Worm (Caenorhabditis elegans) whole organism, L4 larva: Measurements from ENCODE around the gene F58B4.3.

Source experiments
- F49E8.2 ChIP-seq: sonication (generic microtip); optimal IDR thresholded peaks from 2 replicates; lab custom pipeline; 2016; ENCODE audit warnings: missing compliant biosample characterization, mild to moderate bottlenecking, missing genetic modification characterization, borderline replicate concordance
- T20F7.1 ChIP-seq: fragments of 200-800 bp; sonication (Bioruptor generic); optimal IDR thresholded peaks from 2 replicates; lab custom pipeline; 2018; ENCODE audit warnings: mild to moderate bottlenecking, missing genetic modification characterization, missing compliant biosample characterization
- T26A8.4 ChIP-seq: fragments of 200-800 bp; sonication (Bioruptor generic); IDR thresholded peaks from 2 replicates; pipeline ENCODE4 v1.3.6; 2022; ENCODE audit warnings: missing genetic modification characterization, missing compliant biosample characterization
- Y48G9A.11 ChIP-seq: fragments of 200-800 bp; sonication (Bioruptor generic); IDR thresholded peaks from 2 replicates; pipeline ENCODE4 v1.3.6; 2022; ENCODE audit warnings: missing genetic modification reagents, missing genetic modification characterization, missing compliant biosample characterization
- Y5F2A.4 ChIP-seq: fragments of 200-800 bp; sonication (Bioruptor generic); optimal IDR thresholded peaks from 2 replicates; lab custom pipeline; 2018; ENCODE audit warnings: mild to moderate bottlenecking, missing genetic modification characterization, missing compliant biosample characterization
- Y75B8A.6 ChIP-seq: fragments of 200-800 bp; sonication (Bioruptor generic); IDR thresholded peaks from 2 replicates; pipeline ENCODE4 v1.3.6; 2022; ENCODE audit warnings: missing genetic modification reagents, missing genetic modification characterization, missing compliant biosample characterization
- aha-1 ChIP-seq: fragments of 150-350 bp; peaks from one replicate; lab custom pipeline; 2014; ENCODE audit warnings: missing biosample characterization, missing genetic modification characterization
- ceh-20 ChIP-seq: fragments of 200-800 bp; sonication (Bioruptor generic); IDR thresholded peaks from 2 replicates; pipeline ENCODE4 v1.3.6; 2022; ENCODE audit warnings: missing genetic modification reagents, missing genetic modification characterization, missing compliant biosample characterization
- ceh-32 ChIP-seq: sonication (generic microtip); optimal IDR thresholded peaks from 2 replicates; lab custom pipeline; 2016; ENCODE audit warnings: mild to moderate bottlenecking, missing genetic modification characterization, missing compliant biosample characterization; ENCODE audit not compliant: poor library complexity
- ceh-82 ChIP-seq: sonication (generic microtip); optimal IDR thresholded peaks from 2 replicates; lab custom pipeline; 2017; ENCODE audit warnings: missing biosample characterization, missing genetic modification characterization
- ces-1 ChIP-seq: fragments of 150-350 bp; sonication (generic microtip); optimal IDR thresholded peaks from 4 replicates; lab custom pipeline; 2014; ENCODE audit warnings: missing biosample characterization, missing genetic modification reagents, missing genetic modification characterization
- cey-2 ChIP-seq: sonication (generic microtip); optimal IDR thresholded peaks from 3 replicates; lab custom pipeline; 2017; ENCODE audit warnings: missing genetic modification characterization, mild to moderate bottlenecking, missing compliant biosample characterization, antibody characterized with exemption, borderline replicate concordance; ENCODE audit not compliant: insufficient read depth
- daf-12 ChIP-seq: fragments of 150-350 bp; optimal IDR thresholded peaks from 2 replicates; lab custom pipeline; 2014; ENCODE audit warnings: missing biosample characterization, missing genetic modification reagents, missing genetic modification characterization
- daf-8 ChIP-seq: fragments of 200-800 bp; sonication (Bioruptor generic); IDR thresholded peaks from 2 replicates; pipeline ENCODE4 v1.3.6; 2022; ENCODE audit warnings: missing genetic modification characterization, missing compliant biosample characterization
- dmd-6 ChIP-seq: fragments of 200-800 bp; sonication (Bioruptor generic); IDR thresholded peaks from 2 replicates; pipeline ENCODE4 v1.3.6; 2022; ENCODE audit warnings: missing genetic modification reagents, missing genetic modification characterization, missing compliant biosample characterization
- dve-1 ChIP-seq: sonication (generic microtip); optimal IDR thresholded peaks from 2 replicates; lab custom pipeline; 2017; ENCODE audit warnings: antibody characterized with exemption, mild to moderate bottlenecking, missing genetic modification characterization, missing compliant biosample characterization; ENCODE audit not compliant: insufficient read depth
- egl-27 ChIP-seq: sonication (generic microtip); optimal IDR thresholded peaks from 3 replicates; lab custom pipeline; 2017; ENCODE audit warnings: missing biosample characterization, missing genetic modification reagents, missing genetic modification characterization
- egl-43 ChIP-seq: fragments of 200-800 bp; sonication (Bioruptor generic); IDR thresholded peaks from 2 replicates; pipeline ENCODE4 v1.3.6; 2022; ENCODE audit warnings: missing genetic modification reagents, missing genetic modification characterization, missing compliant biosample characterization
- fos-1 ChIP-seq: fragments of 150-350 bp; optimal IDR thresholded peaks from 2 replicates; lab custom pipeline; 2014; ENCODE audit warnings: missing biosample characterization, missing genetic modification characterization
- gei-8 ChIP-seq: fragments of 200-800 bp; sonication (Bioruptor generic); optimal IDR thresholded peaks from 2 replicates; lab custom pipeline; 2018; ENCODE audit warnings: mild to moderate bottlenecking, missing genetic modification characterization, missing compliant biosample characterization
- hlh-11 ChIP-seq: fragments of 200-800 bp; sonication (Bioruptor generic); optimal IDR thresholded peaks from 2 replicates; lab custom pipeline; 2018; ENCODE audit warnings: mild to moderate bottlenecking, missing genetic modification characterization, missing compliant biosample characterization
- lin-1 ChIP-seq: fragments of 200-800 bp; sonication (Bioruptor generic); IDR thresholded peaks from 2 replicates; pipeline ENCODE4 v1.3.6; 2022; ENCODE audit warnings: missing genetic modification reagents, missing genetic modification characterization, missing compliant biosample characterization
- lin-38 ChIP-seq: fragments of 200-800 bp; sonication (Bioruptor generic); IDR thresholded peaks from 2 replicates; pipeline ENCODE4 v1.3.6; 2022; ENCODE audit warnings: missing genetic modification reagents, missing genetic modification characterization, missing compliant biosample characterization
- lir-3 ChIP-seq: sonication (generic microtip); optimal IDR thresholded peaks from 2 replicates; lab custom pipeline; 2016; ENCODE audit warnings: mild to moderate bottlenecking, missing genetic modification characterization, missing compliant biosample characterization
- madf-5 ChIP-seq, 2 experiments: fragments of 200-800 bp; sonication (Bioruptor generic); IDR thresholded peaks; 2 replicates each; pipeline ENCODE4 v1.3.6; 2022; ENCODE audit warnings: missing compliant biosample characterization in 2 of 2, missing genetic modification characterization in 2 of 2
- mdt-29 ChIP-seq: fragments of 200-800 bp; sonication (Bioruptor generic); IDR thresholded peaks from 2 replicates; pipeline ENCODE4 v1.3.6; 2022; ENCODE audit warnings: missing genetic modification reagents, missing genetic modification characterization, missing compliant biosample characterization
- mep-1 ChIP-seq: fragments of 150-350 bp; sonication (generic microtip); optimal IDR thresholded peaks from 3 replicates; lab custom pipeline; 2014; ENCODE audit warnings: missing biosample characterization, missing genetic modification characterization
- nhr-10 ChIP-seq: fragments of 150-350 bp; optimal IDR thresholded peaks from 2 replicates; lab custom pipeline; 2014; ENCODE audit warnings: missing biosample characterization, missing genetic modification characterization
- nhr-11 ChIP-seq: fragments of 150-350 bp; optimal IDR thresholded peaks from 2 replicates; lab custom pipeline; 2014; ENCODE audit warnings: missing biosample characterization, missing genetic modification characterization
- nhr-111 ChIP-seq: fragments of 200-800 bp; sonication (Bioruptor generic); optimal IDR thresholded peaks from 2 replicates; lab custom pipeline; 2018; ENCODE audit warnings: mild to moderate bottlenecking, missing genetic modification characterization, missing compliant biosample characterization
- nhr-48 ChIP-seq: sonication (generic microtip); optimal IDR thresholded peaks from 2 replicates; lab custom pipeline; 2016; ENCODE audit warnings: mild to moderate bottlenecking, missing genetic modification characterization, missing compliant biosample characterization
- nhr-76 ChIP-seq: fragments of 150-350 bp; optimal IDR thresholded peaks from 2 replicates; lab custom pipeline; 2014; ENCODE audit warnings: missing biosample characterization, missing genetic modification characterization
- php-3 ChIP-seq: fragments of 200-800 bp; sonication (Bioruptor generic); IDR thresholded peaks from 2 replicates; pipeline ENCODE4 v1.3.6; 2022; ENCODE audit warnings: missing genetic modification reagents, missing genetic modification characterization, missing compliant biosample characterization
- pqm-1 ChIP-seq: sonication (generic microtip); optimal IDR thresholded peaks from 2 replicates; lab custom pipeline; 2017; ENCODE audit warnings: missing biosample characterization, missing genetic modification characterization
- saeg-2 ChIP-seq: fragments of 200-800 bp; sonication (Bioruptor generic); IDR thresholded peaks from 2 replicates; pipeline ENCODE4 v1.3.6; 2022; ENCODE audit warnings: missing genetic modification reagents, missing genetic modification characterization, missing compliant biosample characterization
- sdz-12 ChIP-seq: fragments of 200-800 bp; sonication (Bioruptor generic); optimal IDR thresholded peaks from 2 replicates; lab custom pipeline; 2018; ENCODE audit warnings: mild to moderate bottlenecking, missing genetic modification characterization, missing compliant biosample characterization
- set-16 ChIP-seq: fragments of 200-800 bp; sonication (Bioruptor generic); IDR thresholded peaks from 2 replicates; pipeline ENCODE4 v1.3.6; 2022; ENCODE audit warnings: missing genetic modification reagents, missing genetic modification characterization, missing compliant biosample characterization
- spr-1 ChIP-seq: sonication (generic microtip); optimal IDR thresholded peaks from 2 replicates; lab custom pipeline; 2016; ENCODE audit warnings: mild to moderate bottlenecking, missing genetic modification characterization, missing compliant biosample characterization
- tra-1 ChIP-seq: fragments of 200-800 bp; sonication (Bioruptor generic); IDR thresholded peaks from 2 replicates; pipeline ENCODE4 v1.3.6; 2022; ENCODE audit warnings: missing genetic modification reagents, missing genetic modification characterization, missing compliant biosample characterization
- unc-39 ChIP-seq: sonication (generic microtip); optimal IDR thresholded peaks from 2 replicates; lab custom pipeline; 2017; ENCODE audit warnings: missing biosample characterization, missing genetic modification characterization
- unc-62 ChIP-seq, 3 experiments: fragments of 150-350 bp in 1 of 3; sonication (generic microtip); optimal IDR thresholded peaks in 2 of 3; peaks in 1 of 3; 1 replicate in 1 of 3; 2 replicates in 2 of 3; lab custom pipeline; 2014 to 2017; ENCODE audit warnings: missing biosample characterization in 3 of 3, missing genetic modification characterization in 3 of 3, missing genetic modification reagents in 3 of 3, missing genotype in 1 of 3
- zfp-3 ChIP-seq: fragments of 200-800 bp; sonication (Bioruptor generic); conservative IDR thresholded peaks from 2 replicates; pipeline ENCODE4 v1.3.6; 2022; ENCODE audit warnings: missing genetic modification reagents, missing genetic modification characterization, missing compliant biosample characterization
- ztf-7 ChIP-seq: fragments of 150-350 bp; optimal IDR thresholded peaks from 2 replicates; lab custom pipeline; 2014; ENCODE audit warnings: missing biosample characterization, missing genetic modification characterization

F58B4.3 gene

DNA sequence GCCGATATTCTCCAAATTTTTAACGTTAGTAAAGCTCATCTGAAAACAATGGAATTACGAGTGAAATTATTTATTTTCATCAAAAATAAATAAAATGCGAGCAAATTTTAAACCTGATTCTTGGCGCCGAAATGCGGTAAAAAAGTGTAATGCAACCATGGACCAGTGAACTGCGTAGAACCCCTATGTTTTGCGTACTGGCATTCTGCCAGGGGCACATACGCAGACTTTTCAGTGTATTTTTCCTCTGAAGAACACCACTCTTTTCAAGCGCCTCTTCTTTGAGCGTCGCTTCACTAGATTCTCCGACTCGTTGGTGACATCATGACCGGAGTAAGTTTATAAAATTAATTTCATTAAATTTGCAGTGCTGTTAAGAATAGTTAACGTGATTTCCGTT lies 35.9 kb downstream of the F58B4.3 start, which contains the start of the genes ctf-4 and eef-1G (continued):
- TF ChIP-seq daf-12 (tag; lab: Kevin White, UChicago), result no peak
- peak; percentile 28 for TF ChIP-seq Y5F2A.4 (GFP tag; lab: Kevin White, UChicago)
- peak; percentile 18 for TF ChIP-seq nhr-76
- TF ChIP-seq cey-2 (tag; lab: Kevin White, UChicago), result no peak
- peak; percentile 94 for TF ChIP-seq nhr-48
- TF ChIP-seq nhr-11 (tag; lab: Kevin White, UChicago), result peak; percentile 98
- TF ChIP-seq pqm-1 (tag; lab: Kevin White, UChicago), result peak; percentile 78
- TF ChIP-seq ztf-7 (tag; lab: Kevin White, UChicago), result no peak
- peak; percentile 40 for TF ChIP-seq fos-1 (tag; lab: Kevin White, UChicago)
- TF ChIP-seq lin-1 (GFP tag; lab: Robert Waterston, UW), result peak; percentile 94
- TF ChIP-seq egl-27, result peak; percentile 64
- peak; percentile 82 for TF ChIP-seq nhr-10
- TF ChIP-seq ceh-82 (tag; lab: Kevin White, UChicago), result no peak
- peak; percentile 98 for TF ChIP-seq mep-1 (tag; lab: Kevin White, UChicago)
- no peak for TF ChIP-seq nhr-111 (GFP tag; lab: Kevin White, UChicago)
- TF ChIP-seq ces-1 (GFP tag; lab: Kevin White, UChicago), result no peak
- TF ChIP-seq dve-1, result peak; percentile 98

- 0 out of 4 replicates have a peak, but pooled peaks of 1 of the 2 experiments have one; percentile 48 for TF ChIP-seq madf-5 (GFP tag; IDR thresholded peaks at IDR 0.05; lab: Robert Waterston, UW)
- TF ChIP-seq lin-38 (GFP tag; lab: Robert Waterston, UW), result peak; percentile 44
- TF ChIP-seq sdz-12 (GFP tag; lab: Kevin White, UChicago), result peak; percentile 34
- TF ChIP-seq daf-8, result no peak
- TF ChIP-seq aha-1, result peak; percentile 78
- TF ChIP-seq set-16 (GFP tag; lab: Robert Waterston, UW), result peak; percentile 54
- no peak for TF ChIP-seq unc-39 (tag; lab: Kevin White, UChicago)
- TF ChIP-seq egl-43 (GFP tag; lab: Robert Waterston, UW), result 0 out of 2 replicates have a peak, but pooled peaks have one; percentile 44
- TF ChIP-seq, all 104 proteins: peak for 6
These were observed 37.3 kb downstream of the F58B4.3 start for ce11 chrV:10966874-10967273.

DNA sequence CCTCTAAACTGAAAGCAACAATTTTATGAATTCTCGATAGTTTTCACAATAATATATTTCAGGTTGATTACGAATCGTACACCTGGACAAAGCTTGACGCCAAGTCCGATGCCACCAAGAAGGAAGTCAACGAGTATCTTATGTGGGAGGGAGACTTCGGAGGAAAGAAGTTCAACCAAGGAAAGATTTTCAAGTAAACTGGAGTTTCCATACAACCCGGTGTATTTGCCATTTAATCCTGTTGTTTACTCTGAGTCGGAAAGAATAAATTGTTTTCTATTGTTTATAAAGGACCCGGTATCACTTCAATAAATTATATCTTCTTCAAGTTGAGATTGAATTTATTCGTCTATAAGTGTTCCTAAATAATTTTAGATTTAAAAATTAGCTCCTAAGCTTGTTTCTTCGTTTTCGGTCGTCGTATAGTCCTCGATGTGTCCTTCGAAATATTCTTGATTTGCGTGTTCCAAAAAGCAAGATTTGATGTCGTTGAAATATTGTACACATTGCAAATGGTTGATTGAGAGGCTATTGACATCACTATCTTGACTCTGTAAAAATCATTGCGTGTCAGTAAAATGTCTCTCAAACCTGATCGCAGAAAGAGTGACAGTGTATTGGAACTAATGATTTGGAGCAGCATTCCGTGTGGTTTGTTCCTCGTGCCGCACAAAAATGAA lies 38.1 kb downstream of the F58B4.3 start:
- peak; percentile 32 for TF ChIP-seq F49E8.2 (tag; lab: Kevin White, UChicago)
- TF ChIP-seq tra-1 (GFP tag; lab: Robert Waterston, UW), result peak; percentile 89
- TF ChIP-seq mdt-29 (GFP tag; lab: Robert Waterston, UW), result 0 out of 2 replicates have a peak, but pooled peaks have one; percentile 58
- 0 out of 2 replicates have a peak, but pooled peaks have one; percentile 27 for TF ChIP-seq php-3 (GFP tag; lab: Robert Waterston, UW)
- peak; percentile 67 for TF ChIP-seq T20F7.1
- 0 out of 4 replicates have a peak, but pooled peaks of 1 of the 2 experiments have one; percentile 39 for TF ChIP-seq madf-5 (GFP tag; IDR thresholded peaks at IDR 0.05; lab: Robert Waterston, UW)
- peak; percentile 60; the same call in 1 of the 2 replicates for TF ChIP-seq Y75B8A.6 (GFP tag; lab: Robert Waterston, UW)
- 0 out of 2 replicates have a peak, but pooled peaks have one; percentile 42 for TF ChIP-seq Y48G9A.11
- no peak for TF ChIP-seq ceh-32
- peak in 1 of 2 experiments; percentile 86 for TF ChIP-seq unc-62 (GFP tag; optimal IDR thresholded peaks at IDR 0.05 in 1 of 2; lab: Kevin White, UChicago)
- no peak for TF ChIP-seq unc-62 (tag; optimal IDR thresholded peaks at IDR 0.05; lab: Kevin White, UChicago)
- peak; percentile 15; the same call in 1 of the 2 replicates for TF ChIP-seq T26A8.4 (GFP tag; lab: Robert Waterston, UW)
- no peak for TF ChIP-seq lir-3 (tag; lab: Kevin White, UChicago)
- TF ChIP-seq ceh-20 (GFP tag; lab: Robert Waterston, UW), result 0 out of 2 replicates have a peak, but pooled peaks have one; percentile 14
- peak; percentile 51 for TF ChIP-seq gei-8 (GFP tag; lab: Kevin White, UChicago)
- TF ChIP-seq zfp-3, result peak; percentile 75
- peak; percentile 60 for TF ChIP-seq nhr-48
- peak; percentile 99 for TF ChIP-seq dmd-6
- TF ChIP-seq hlh-11, result peak; percentile 74
- 0 out of 2 replicates have a peak, but pooled peaks have one; percentile 27 for TF ChIP-seq saeg-2 (GFP tag; lab: Robert Waterston, UW)
- no peak for TF ChIP-seq daf-12 (tag; lab: Kevin White, UChicago)
- TF ChIP-seq spr-1 (tag; lab: Kevin White, UChicago), result no peak
- TF ChIP-seq, all 104 proteins: peak for 17
